Fruit fly (Drosophila melanogaster) ovary, adult (tissue): ENCODE data around the gene Cht7.

ENCODE experiments used
- CG17801 ChIP-seq: fragments of 200-800 bp; optimal IDR thresholded peaks from 2 replicates; lab custom pipeline; 2019; ENCODE audit warnings: missing biosample characterization, mild to moderate bottlenecking, missing genetic modification characterization, moderate library complexity; ENCODE audit not compliant: partially characterized antibody

Gene Cht7

dm6 chr3L:3046325-3047156 lies 60.2 kb downstream of the Cht7 start, which contains the start of the genes scramb2 and Sk2:
Gene scramb2 (minus strand): TSS chr3L:3046812.
Gene Sk2 (plus strand): TSS chr3L:3047087.
- TF ChIP-seq CG17801 (GFP tag; lab: Kevin White, UChicago): peak; percentile 94

dm6 chr3L:3045256-3045743 lies 61.5 kb downstream of the Cht7 start:
- peak; percentile 47 for TF ChIP-seq CG17801 (GFP tag; lab: Kevin White, UChicago)

dm6 chr3L:3042150-3043049 lies 64.4 kb downstream of the Cht7 start, which contains the start of gene Prx4:
Gene Prx4 (plus strand): TSS chr3L:3042359.
- peak; percentile 81 for TF ChIP-seq CG17801 (GFP tag; lab: Kevin White, UChicago)
